Fruit fly (Drosophila melanogaster) whole organism, embryonic: ENCODE data around the gene mask.

ENCODE experiments used
- Antp ChIP-seq: fragments of 200-800 bp; sonication (Bioruptor generic); optimal IDR thresholded peaks from 3 replicates; lab custom pipeline; 2016; ENCODE audit warnings: missing biosample characterization, missing genetic modification characterization
- CG10654 ChIP-seq: fragments of 200-800 bp; sonication (Bioruptor generic); optimal IDR thresholded peaks from 2 replicates; lab custom pipeline; 2016; ENCODE audit warnings: missing biosample characterization, missing genetic modification characterization
- CG12071 ChIP-seq: fragments of 200-800 bp; sonication (Bioruptor generic); optimal IDR thresholded peaks from 3 replicates; lab custom pipeline; 2018; ENCODE audit warnings: missing biosample characterization, mild to moderate bottlenecking, missing genetic modification characterization
- CG12236 ChIP-seq: fragments of 200-800 bp; sonication (Bioruptor generic); optimal IDR thresholded peaks from 2 replicates; lab custom pipeline; 2016; ENCODE audit warnings: missing biosample characterization, missing genetic modification characterization
- CG12391 ChIP-seq: fragments of 200-800 bp; sonication (Bioruptor generic); optimal IDR thresholded peaks from 3 replicates; lab custom pipeline; 2018; ENCODE audit warnings: missing biosample characterization, mild to moderate bottlenecking, missing genetic modification characterization, moderate library complexity
- CG13775 ChIP-seq: fragments of 200-800 bp; sonication (Bioruptor generic); optimal IDR thresholded peaks from 3 replicates; lab custom pipeline; 2017; ENCODE audit warnings: missing biosample characterization, mild to moderate bottlenecking, missing genetic modification characterization
- CG17359 ChIP-seq: fragments of 200-800 bp; sonication (Bioruptor generic); optimal IDR thresholded peaks from 3 replicates; lab custom pipeline; 2018; ENCODE audit warnings: missing biosample characterization, mild to moderate bottlenecking, missing genetic modification characterization, moderate library complexity
- CG33557 ChIP-seq: fragments of 200-800 bp; sonication (Bioruptor generic); optimal IDR thresholded peaks from 2 replicates; lab custom pipeline; 2019; ENCODE audit warnings: missing biosample characterization, mild to moderate bottlenecking, missing genetic modification characterization, moderate library complexity
- CG34376 ChIP-seq: fragments of 200-800 bp; sonication (Bioruptor generic); optimal IDR thresholded peaks from 2 replicates; lab custom pipeline; 2018; ENCODE audit warnings: missing biosample characterization, mild to moderate bottlenecking, missing genetic modification characterization
- CG34422 ChIP-seq: fragments of 200-800 bp; sonication (Bioruptor generic); IDR thresholded peaks from 3 replicates; pipeline ENCODE4 v1.3.6; 2022; ENCODE audit warnings: missing biosample characterization, missing genetic modification characterization
- CG5180 ChIP-seq: fragments of 200-800 bp; sonication (Bioruptor generic); optimal IDR thresholded peaks from 3 replicates; lab custom pipeline; 2017; ENCODE audit warnings: missing biosample characterization, missing genetic modification characterization, mild to moderate bottlenecking, moderate library complexity, missing genetic modification reagents
- CG5953 ChIP-seq: fragments of 200-800 bp; sonication (Bioruptor generic); IDR thresholded peaks from 2 replicates; pipeline ENCODE4 v1.3.6; 2022; ENCODE audit warnings: missing biosample characterization, missing genetic modification characterization
- CG6654 ChIP-seq: fragments of 200-800 bp; sonication (Bioruptor generic); optimal IDR thresholded peaks from 2 replicates; lab custom pipeline; 2017; ENCODE audit warnings: missing biosample characterization, mild to moderate bottlenecking, missing genetic modification characterization
- CG7556 ChIP-seq: fragments of 200-800 bp; sonication (Bioruptor generic); optimal IDR thresholded peaks from 2 replicates; lab custom pipeline; 2017; ENCODE audit warnings: missing biosample characterization, mild to moderate bottlenecking, missing genetic modification characterization
- Dfd ChIP-seq, 2 experiments: fragments of >200 bp; optimal IDR thresholded peaks; 2 replicates each; lab custom pipeline; 2017; ENCODE audit warnings: missing biosample characterization in 2 of 2, missing genetic modification characterization in 2 of 2
- Doc2 ChIP-seq: fragments of 200-800 bp; sonication (Bioruptor generic); IDR thresholded peaks from 2 replicates; pipeline ENCODE4 v1.3.6; 2022; ENCODE audit warnings: missing biosample characterization, missing genetic modification characterization
- Dp ChIP-seq: fragments of 200-800 bp; sonication (Bioruptor generic); optimal IDR thresholded peaks from 2 replicates; lab custom pipeline; 2018; ENCODE audit warnings: missing biosample characterization, mild to moderate bottlenecking, missing genetic modification characterization, moderate library complexity
- ERR ChIP-seq: fragments of 200-800 bp; sonication (Bioruptor generic); optimal IDR thresholded peaks from 2 replicates; lab custom pipeline; 2016; ENCODE audit warnings: missing biosample characterization, missing genetic modification characterization
- Fer3 ChIP-seq: fragments of 200-800 bp; sonication (Bioruptor generic); optimal IDR thresholded peaks from 2 replicates; lab custom pipeline; 2018; ENCODE audit warnings: missing biosample characterization, mild to moderate bottlenecking, missing genetic modification characterization, moderate library complexity
- Gug ChIP-seq: fragments of 200-800 bp; sonication (Bioruptor generic); IDR thresholded peaks from 4 replicates; pipeline ENCODE4 v1.3.6; 2022; ENCODE audit warnings: missing biosample characterization, missing genetic modification characterization
- HLH54F ChIP-seq: fragments of 200-800 bp; sonication (Bioruptor generic); optimal IDR thresholded peaks from 3 replicates; lab custom pipeline; 2016; ENCODE audit warnings: missing biosample characterization, missing genetic modification characterization
- Hmx ChIP-seq: fragments of 200-800 bp; sonication (Bioruptor generic); optimal IDR thresholded peaks from 2 replicates; lab custom pipeline; 2016; ENCODE audit warnings: missing biosample characterization, missing genetic modification characterization
- Hsf ChIP-seq: fragments of 200-800 bp; sonication (Bioruptor generic); optimal IDR thresholded peaks from 3 replicates; lab custom pipeline; 2016; ENCODE audit warnings: missing biosample characterization, missing genetic modification characterization
- Lim3 ChIP-seq: fragments of 200-800 bp; sonication (Bioruptor generic); IDR thresholded peaks from 2 replicates; pipeline ENCODE4 v1.3.6; 2022; ENCODE audit warnings: missing biosample characterization, missing genetic modification characterization
- MESR4 ChIP-seq: fragments of 200-800 bp; sonication (Bioruptor generic); optimal IDR thresholded peaks from 2 replicates; lab custom pipeline; 2018; ENCODE audit warnings: missing biosample characterization, mild to moderate bottlenecking, missing genetic modification characterization, moderate library complexity
- Meics ChIP-seq: fragments of 200-800 bp; sonication (Bioruptor generic); optimal IDR thresholded peaks from 2 replicates; lab custom pipeline; 2017; ENCODE audit warnings: missing biosample characterization, mild to moderate bottlenecking, missing genetic modification characterization
- Mrtf ChIP-seq: fragments of 200-800 bp; sonication (Bioruptor generic); IDR thresholded peaks from 3 replicates; pipeline ENCODE4 v1.3.6; 2022; ENCODE audit warnings: missing biosample characterization, missing genetic modification characterization
- NC2α ChIP-seq: fragments of 200-800 bp; sonication (Bioruptor generic); optimal IDR thresholded peaks from 2 replicates; lab custom pipeline; 2016; ENCODE audit warnings: missing biosample characterization, missing genetic modification characterization
- Nf-YC ChIP-seq: fragments of 200-800 bp; optimal IDR thresholded peaks from 3 replicates; lab custom pipeline; 2019; ENCODE audit warnings: missing biosample characterization, mild to moderate bottlenecking, missing genetic modification characterization, moderate library complexity
- Poxn ChIP-seq: fragments of 200-800 bp; sonication (Bioruptor generic); IDR thresholded peaks from 2 replicates; pipeline ENCODE4 v1.3.6; 2022; ENCODE audit warnings: missing biosample characterization, missing genetic modification characterization
- Six4 ChIP-seq: fragments of 200-800 bp; sonication (Bioruptor generic); optimal IDR thresholded peaks from 2 replicates; lab custom pipeline; 2016; ENCODE audit warnings: missing biosample characterization, missing genetic modification characterization
- Sox100B ChIP-seq: fragments of 200-800 bp; sonication (Bioruptor generic); optimal IDR thresholded peaks from 3 replicates; lab custom pipeline; 2018; ENCODE audit warnings: missing biosample characterization, mild to moderate bottlenecking, missing genetic modification characterization
- Sry-δ ChIP-seq: fragments of 200-800 bp; sonication (Bioruptor generic); optimal IDR thresholded peaks from 2 replicates; lab custom pipeline; 2016; ENCODE audit warnings: missing biosample characterization, missing genetic modification characterization
- aop ChIP-seq: fragments of 200-800 bp; sonication (Bioruptor generic); IDR thresholded peaks from 2 replicates; pipeline ENCODE4 v1.3.6; 2022; ENCODE audit warnings: missing biosample characterization, missing genetic modification characterization
- bcd ChIP-seq: fragments of 200-800 bp; sonication (Bioruptor generic); optimal IDR thresholded peaks from 2 replicates; lab custom pipeline; 2017; ENCODE audit warnings: missing biosample characterization, mild to moderate bottlenecking, missing genetic modification characterization
- bsh ChIP-seq, 2 experiments: fragments of 200-800 bp; sonication (Bioruptor generic); optimal IDR thresholded peaks; 2 replicates each; lab custom pipeline; 2017 to 2018; ENCODE audit warnings: mild to moderate bottlenecking in 2 of 2, missing biosample characterization in 2 of 2, missing genetic modification characterization in 2 of 2, moderate library complexity in 1 of 2
- chif ChIP-seq, 2 experiments: fragments of 200-800 bp; sonication (Bioruptor generic); optimal IDR thresholded peaks; 3 replicates each; lab custom pipeline; 2016; ENCODE audit warnings: missing biosample characterization in 2 of 2, missing genetic modification characterization in 2 of 2
- esg ChIP-seq: fragments of 200-800 bp; sonication (Bioruptor generic); conservative IDR thresholded peaks from 2 replicates; pipeline ENCODE4 v1.3.6; 2022; ENCODE audit warnings: missing biosample characterization, missing genetic modification characterization
- hb ChIP-seq: fragments of 200-800 bp; sonication (Bioruptor generic); IDR thresholded peaks from 3 replicates; pipeline ENCODE4 v1.3.6; 2022; ENCODE audit warnings: missing biosample characterization, missing genetic modification characterization; ENCODE audit not compliant: partially characterized antibody
- lab ChIP-seq: fragments of 200-800 bp; sonication (Bioruptor generic); optimal IDR thresholded peaks from 3 replicates; lab custom pipeline; 2017; ENCODE audit warnings: missing biosample characterization, missing genetic modification characterization, mild to moderate bottlenecking, moderate library complexity, missing genetic modification reagents
- maf-S ChIP-seq: fragments of 200-800 bp; sonication (Bioruptor generic); optimal IDR thresholded peaks from 2 replicates; lab custom pipeline; 2016; ENCODE audit warnings: missing biosample characterization, missing genetic modification characterization
- mld ChIP-seq: fragments of 200-800 bp; sonication (Bioruptor generic); IDR thresholded peaks from 3 replicates; pipeline ENCODE4 v1.3.6; 2022; ENCODE audit warnings: missing biosample characterization, missing genetic modification characterization; ENCODE audit not compliant: partially characterized antibody
- pita ChIP-seq: fragments of 200-800 bp; sonication (Bioruptor generic); optimal IDR thresholded peaks from 2 replicates; lab custom pipeline; 2017; ENCODE audit warnings: missing biosample characterization, mild to moderate bottlenecking, missing genetic modification characterization
- prd ChIP-seq, 3 experiments: fragments of >200 bp in 2 of 3; fragments of 200-800 bp in 1 of 3; sonication (Bioruptor generic) in 1 of 3; optimal IDR thresholded peaks in 2 of 3; IDR thresholded peaks in 1 of 3; 2 replicates in 2 of 3; 3 replicates in 1 of 3; pipeline versions ENCODE4 v1.3.6 to Lab custom; 2017 to 2022; ENCODE audit warnings: missing biosample characterization in 1 of 3, missing genetic modification characterization in 1 of 3
- shn ChIP-seq: fragments of 200-800 bp; sonication (Bioruptor generic); optimal IDR thresholded peaks from 3 replicates; lab custom pipeline; 2016; ENCODE audit warnings: missing biosample characterization, missing genetic modification characterization
- twi ChIP-seq: fragments of 200-800 bp; optimal IDR thresholded peaks from 2 replicates; lab custom pipeline; 2019; ENCODE audit warnings: missing biosample characterization, mild to moderate bottlenecking, missing genetic modification characterization, moderate library complexity
- usp ChIP-seq: fragments of >200 bp; optimal IDR thresholded peaks from 2 replicates; lab custom pipeline; 2017; ENCODE audit warnings: missing biosample characterization, missing genetic modification characterization
- wek ChIP-seq: fragments of 200-800 bp; sonication (Bioruptor generic); optimal IDR thresholded peaks from 3 replicates; lab custom pipeline; 2018; ENCODE audit warnings: missing biosample characterization, mild to moderate bottlenecking, missing genetic modification characterization, moderate library complexity

mask gene

DNA sequence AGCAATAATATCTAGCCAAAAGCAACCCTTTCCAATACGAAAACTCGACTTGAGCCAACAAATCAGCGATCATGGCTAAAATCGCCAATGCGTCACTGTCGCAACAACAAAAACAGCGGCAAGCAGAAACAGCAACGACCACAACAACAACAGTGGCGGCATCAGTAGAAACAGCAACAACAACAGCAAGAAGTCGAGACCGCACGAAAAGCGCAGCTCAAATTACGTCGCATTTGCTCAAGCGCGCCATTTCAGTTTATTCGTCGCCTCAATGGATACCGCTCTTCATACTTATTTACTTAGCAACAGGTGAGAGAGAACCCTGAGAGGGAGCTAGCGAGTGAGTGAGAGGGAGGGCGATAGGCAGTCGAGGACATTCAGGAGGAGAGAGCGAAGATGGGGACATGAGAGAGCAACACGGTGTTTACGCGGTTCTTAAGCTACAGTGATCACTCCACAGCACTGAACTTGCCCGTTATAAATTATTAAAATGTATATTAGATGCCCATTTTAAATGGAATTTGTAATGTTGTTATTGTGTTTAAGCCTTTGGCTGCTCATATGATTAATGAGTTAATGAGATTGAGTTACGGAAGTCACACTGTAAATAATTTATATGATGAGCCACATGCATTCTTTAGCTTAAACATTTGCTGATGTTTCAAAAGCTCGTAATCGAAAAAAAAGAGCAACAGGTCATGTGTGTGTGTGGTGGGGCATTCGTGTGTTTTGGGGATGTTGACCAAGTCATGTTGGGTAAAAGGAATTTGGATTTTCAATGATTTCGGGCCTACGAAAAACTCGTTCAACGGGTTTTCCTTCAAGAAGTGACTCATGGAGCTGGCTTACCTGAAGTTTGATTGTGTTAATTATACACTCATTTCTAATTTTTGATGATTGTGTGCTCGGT is 65.4 kb downstream of the mask start (continued):
- peak; percentile 76 for TF ChIP-seq CG17359 (tag; lab: Kevin White, UChicago)
- TF ChIP-seq Poxn (GFP tag; lab: Robert Waterston, UW): peak; percentile 63
- no peak for TF ChIP-seq Dp (GFP tag; lab: Kevin White, UChicago)
- TF ChIP-seq aop (GFP tag; lab: Robert Waterston, UW): 0 out of 2 replicates have a peak, but pooled peaks have one; percentile 46
- TF ChIP-seq CG12391 (tag; lab: Kevin White, UChicago): peak; percentile 80
- TF ChIP-seq CG12236 (GFP tag; lab: Kevin White, UChicago): peak; percentile 22
- TF ChIP-seq esg: peak; percentile 75
- no peak for TF ChIP-seq pita (GFP tag; lab: Kevin White, UChicago)
- TF ChIP-seq twi (tag; lab: Kevin White, UChicago): peak; percentile 53
- peak; percentile 71 for TF ChIP-seq HLH54F (GFP tag; lab: Kevin White, UChicago)
- no peak for TF ChIP-seq CG10654
- TF ChIP-seq Dfd (GFP tag; optimal IDR thresholded peaks at IDR 0.05; lab: Kevin White, UChicago): no peak
- 0 out of 2 replicates have a peak, but pooled peaks have one; percentile 56 for TF ChIP-seq CG5953 (GFP tag; lab: Robert Waterston, UW)
- TF ChIP-seq Hsf (GFP tag; lab: Kevin White, UChicago): peak; percentile 84
- TF ChIP-seq CG6654 (GFP tag; lab: Kevin White, UChicago): peak; percentile 28
- peak; percentile 11 for TF ChIP-seq Sry-δ (GFP tag; lab: Kevin White, UChicago)
- TF ChIP-seq mld (GFP tag; lab: Robert Waterston, UW): no peak
- TF ChIP-seq Gug (GFP tag; lab: Robert Waterston, UW): peak; percentile 76
- TF ChIP-seq Antp (GFP tag; lab: Kevin White, UChicago): peak; percentile 65
- TF ChIP-seq CG34422 (GFP tag; lab: Robert Waterston, UW): peak; percentile 91
- peak; percentile 84 for TF ChIP-seq lab
- peak; percentile 71 for TF ChIP-seq Six4
- TF ChIP-seq CG7556: peak; percentile 78
- peak; percentile 27 for TF ChIP-seq shn (GFP tag; lab: Kevin White, UChicago)
- TF ChIP-seq maf-S (GFP tag; lab: Kevin White, UChicago): peak; percentile 74
- peak; percentile 18 for TF ChIP-seq Hmx (GFP tag; lab: Kevin White, UChicago)
- TF ChIP-seq Mrtf (GFP tag; lab: Robert Waterston, UW): peak; percentile 79
- TF ChIP-seq CG13775 (GFP tag; lab: Kevin White, UChicago): peak; percentile 77
- TF ChIP-seq CG5180 (GFP tag; lab: Kevin White, UChicago): no peak
- no peak for TF ChIP-seq CG34376
- peak; percentile 66 for TF ChIP-seq bcd (GFP tag; lab: Kevin White, UChicago)
- TF ChIP-seq usp (GFP tag; lab: Kevin White, UChicago): no peak
- peak; percentile 30; the same call in 1 of the 2 replicates for TF ChIP-seq Doc2 (GFP tag; lab: Robert Waterston, UW)
- TF ChIP-seq Meics (GFP tag; lab: Kevin White, UChicago): peak; percentile 5
- peak; percentile 4 for TF ChIP-seq MESR4 (GFP tag; lab: Kevin White, UChicago)
- TF ChIP-seq CG12071: peak; percentile 72
- peak; percentile 21 for TF ChIP-seq Nf-YC (tag; lab: Kevin White, UChicago)
- TF ChIP-seq ERR: peak; percentile 49
- peak; percentile 30 to 82 for TF ChIP-seq chif (GFP tag; optimal IDR thresholded peaks at IDR 0.05; lab: Kevin White, UChicago)
- TF ChIP-seq Lim3 (GFP tag; lab: Robert Waterston, UW): no peak
- TF ChIP-seq bsh (GFP tag; optimal IDR thresholded peaks at IDR 0.05; lab: Kevin White, UChicago): peak; percentile 82 to 90
- TF ChIP-seq Fer3 (tag; lab: Kevin White, UChicago): peak; percentile 78
- peak; percentile 81 for TF ChIP-seq CG33557 (GFP tag; lab: Kevin White, UChicago)
- no peak for TF ChIP-seq prd (optimal IDR thresholded peaks at IDR 0.05; lab: Kevin White, UChicago)
- peak; percentile 91 for TF ChIP-seq prd (GFP tag; IDR thresholded peaks at IDR 0.05; lab: Robert Waterston, UW)
- TF ChIP-seq wek (GFP tag; lab: Kevin White, UChicago): peak; percentile 39
- no peak for TF ChIP-seq hb (GFP tag; lab: Robert Waterston, UW)
- TF ChIP-seq NC2α (GFP tag; lab: Kevin White, UChicago): peak; percentile 34
- peak; percentile 49 for TF ChIP-seq Sox100B (GFP tag; lab: Kevin White, UChicago)
